Worm (Caenorhabditis elegans) whole organism, L1 larva: ENCODE data around the gene dnc-4.

Source experiments
- C16A3.4 ChIP-seq: fragments of 150-350 bp; optimal IDR thresholded peaks from 2 replicates; lab custom pipeline; 2014; ENCODE audit warnings: missing biosample characterization, missing genetic modification characterization
- C34B4.2 ChIP-seq: sonication (generic microtip); optimal IDR thresholded peaks from 2 replicates; lab custom pipeline; 2017; ENCODE audit warnings: mild to moderate bottlenecking, missing genetic modification characterization, missing compliant biosample characterization
- aha-1 ChIP-seq: fragments of 150-350 bp; optimal IDR thresholded peaks from 2 replicates; lab custom pipeline; 2014; ENCODE audit warnings: missing biosample characterization, missing genetic modification characterization
- blmp-1 ChIP-seq: fragments of 150-350 bp; optimal IDR thresholded peaks from 2 replicates; lab custom pipeline; 2014; ENCODE audit warnings: missing biosample characterization, missing genetic modification characterization
- ceh-88 ChIP-seq: fragments of 200-800 bp; sonication (Bioruptor generic); IDR thresholded peaks from 2 replicates; pipeline ENCODE4 v1.3.6; 2022; ENCODE audit warnings: missing genetic modification characterization, missing compliant biosample characterization
- ceh-90 ChIP-seq: sonication (generic microtip); optimal IDR thresholded peaks from 2 replicates; lab custom pipeline; 2016; ENCODE audit warnings: missing genetic modification characterization, missing compliant biosample characterization
- dpl-1 ChIP-seq, 3 experiments: fragments of 150-350 bp in 2 of 3; sonication (generic microtip) in 1 of 3; optimal IDR thresholded peaks; 2 replicates each; lab custom pipeline; 2014 to 2017; ENCODE audit warnings: missing biosample characterization in 3 of 3, missing genetic modification characterization in 3 of 3, missing genetic modification reagents in 3 of 3
- dsc-1 ChIP-seq: sonication (generic microtip); optimal IDR thresholded peaks from 2 replicates; lab custom pipeline; 2016; ENCODE audit warnings: mild to moderate bottlenecking, missing genetic modification characterization, missing compliant biosample characterization
- egl-13 ChIP-seq: sonication (generic microtip); optimal IDR thresholded peaks from 2 replicates; lab custom pipeline; 2016; ENCODE audit warnings: missing genotype, missing genetic modification reagents, missing genetic modification characterization, missing compliant biosample characterization
- elt-2 ChIP-seq: sonication (generic microtip); optimal IDR thresholded peaks from 2 replicates; lab custom pipeline; 2016; ENCODE audit warnings: missing genetic modification characterization, mild to moderate bottlenecking, inconsistent platforms, missing compliant biosample characterization, missing genetic modification reagents
- elt-3 ChIP-seq, 6 experiments: fragments of 150-350 bp in 1 of 6; sonication (generic microtip); optimal IDR thresholded peaks; 2 replicates each; lab custom pipeline; 2017 to 2018; ENCODE audit warnings: missing biosample characterization in 6 of 6, missing genetic modification characterization in 6 of 6, inconsistent platforms in 1 of 6
- ets-5 ChIP-seq: fragments of 200-800 bp; sonication (Bioruptor generic); IDR thresholded peaks from 2 replicates; pipeline ENCODE4 v1.3.6; 2022; ENCODE audit warnings: missing genetic modification characterization, missing compliant biosample characterization
- fkh-4 ChIP-seq: sonication (generic microtip); optimal IDR thresholded peaks from 2 replicates; lab custom pipeline; 2016; ENCODE audit warnings: missing compliant biosample characterization, missing genetic modification characterization, borderline replicate concordance
- fkh-8 ChIP-seq: sonication (generic microtip); optimal IDR thresholded peaks from 2 replicates; lab custom pipeline; 2016; ENCODE audit warnings: mild to moderate bottlenecking, missing genetic modification characterization, missing compliant biosample characterization
- fos-1 ChIP-seq: fragments of 150-350 bp; optimal IDR thresholded peaks from 2 replicates; lab custom pipeline; 2014; ENCODE audit warnings: missing biosample characterization, missing genetic modification characterization
- grh-1 ChIP-seq: fragments of 200-800 bp; sonication (Bioruptor generic); IDR thresholded peaks from 2 replicates; pipeline ENCODE4 v1.3.6; 2022; ENCODE audit warnings: missing genetic modification reagents, missing genetic modification characterization, missing compliant biosample characterization
- hlh-17 ChIP-seq: fragments of 200-800 bp; sonication (Bioruptor generic); optimal IDR thresholded peaks from 2 replicates; lab custom pipeline; 2018; ENCODE audit warnings: missing genetic modification characterization, mild to moderate bottlenecking, missing compliant biosample characterization, moderate library complexity, borderline replicate concordance
- irx-1 ChIP-seq: sonication (generic microtip); optimal IDR thresholded peaks from 2 replicates; lab custom pipeline; 2016; ENCODE audit warnings: missing genetic modification characterization, missing compliant biosample characterization
- isw-1 ChIP-seq: fragments of 200-800 bp; sonication (Bioruptor generic); IDR thresholded peaks from 2 replicates; pipeline ENCODE4 v1.3.6; 2022; ENCODE audit warnings: missing genetic modification characterization, missing compliant biosample characterization
- jun-1 ChIP-seq: fragments of 150-350 bp; optimal IDR thresholded peaks from 2 replicates; lab custom pipeline; 2014; ENCODE audit warnings: missing biosample characterization, missing genetic modification reagents, missing genetic modification characterization
- lin-14 ChIP-seq: fragments of 200-800 bp; sonication (Bioruptor generic); optimal IDR thresholded peaks from 2 replicates; lab custom pipeline; 2018; ENCODE audit warnings: mild to moderate bottlenecking, missing genetic modification characterization, moderate library complexity, missing compliant biosample characterization
- lin-15B ChIP-seq: fragments of 150-350 bp; sonication (generic microtip); optimal IDR thresholded peaks from 3 replicates; lab custom pipeline; 2014; ENCODE audit warnings: missing biosample characterization, missing genetic modification characterization
- lin-39 ChIP-seq: fragments of 150-350 bp; optimal IDR thresholded peaks from 2 replicates; lab custom pipeline; 2014; ENCODE audit warnings: missing biosample characterization, missing genetic modification reagents, missing genetic modification characterization
- lir-3 ChIP-seq: sonication (generic microtip); optimal IDR thresholded peaks from 2 replicates; lab custom pipeline; 2016; ENCODE audit warnings: mild to moderate bottlenecking, missing genetic modification characterization, moderate library complexity, missing compliant biosample characterization; ENCODE audit not compliant: poor library complexity
- lsy-2 ChIP-seq, 2 experiments: fragments of 150-350 bp; optimal IDR thresholded peaks; 2 replicates each; lab custom pipeline; 2014; ENCODE audit warnings: missing biosample characterization in 2 of 2, missing genetic modification characterization in 2 of 2
- mab-9 ChIP-seq: fragments of 200-800 bp; sonication (Bioruptor generic); IDR thresholded peaks from 2 replicates; pipeline ENCODE4 v1.3.6; 2022; ENCODE audit warnings: missing genetic modification reagents, missing genetic modification characterization, missing compliant biosample characterization
- mef-2 ChIP-seq: fragments of 150-350 bp; optimal IDR thresholded peaks from 2 replicates; lab custom pipeline; 2014; ENCODE audit warnings: missing biosample characterization, missing genetic modification characterization
- mep-1 ChIP-seq: fragments of 150-350 bp; optimal IDR thresholded peaks from 2 replicates; lab custom pipeline; 2014; ENCODE audit warnings: missing biosample characterization, missing genetic modification characterization
- nhr-11 ChIP-seq: fragments of 150-350 bp; optimal IDR thresholded peaks from 2 replicates; lab custom pipeline; 2014; ENCODE audit warnings: missing biosample characterization, missing genetic modification characterization
- nhr-47 ChIP-seq: sonication (generic microtip); optimal IDR thresholded peaks from 2 replicates; lab custom pipeline; 2016; ENCODE audit warnings: mild to moderate bottlenecking, missing genetic modification characterization, moderate library complexity, missing compliant biosample characterization
- nhr-77 ChIP-seq: fragments of 150-350 bp; optimal IDR thresholded peaks from 2 replicates; lab custom pipeline; 2014; ENCODE audit warnings: missing biosample characterization, missing genetic modification characterization
- nhr-85 ChIP-seq: sonication (generic microtip); peaks from one replicate; lab custom pipeline; 2016; ENCODE audit warnings: missing genetic modification characterization, inconsistent platforms, missing compliant biosample characterization
- nhr-90 ChIP-seq: sonication (generic microtip); optimal IDR thresholded peaks from 2 replicates; lab custom pipeline; 2016; ENCODE audit warnings: mild to moderate bottlenecking, missing genetic modification characterization, missing compliant biosample characterization; ENCODE audit not compliant: poor library complexity
- pax-3 ChIP-seq: fragments of 200-800 bp; sonication (Bioruptor generic); optimal IDR thresholded peaks from 2 replicates; lab custom pipeline; 2018; ENCODE audit warnings: mild to moderate bottlenecking, missing genetic modification characterization, moderate library complexity, missing compliant biosample characterization
- rnt-1 ChIP-seq: sonication (generic microtip); optimal IDR thresholded peaks from 2 replicates; lab custom pipeline; 2016; ENCODE audit warnings: mild to moderate bottlenecking, missing genetic modification characterization, moderate library complexity, missing compliant biosample characterization
- snu-23 ChIP-seq: sonication (generic microtip); optimal IDR thresholded peaks from 2 replicates; lab custom pipeline; 2016; ENCODE audit warnings: missing genetic modification characterization, missing compliant biosample characterization
- sox-4 ChIP-seq: sonication (generic microtip); optimal IDR thresholded peaks from 2 replicates; lab custom pipeline; 2016; ENCODE audit warnings: missing genetic modification characterization, missing compliant biosample characterization
- sptf-1 ChIP-seq: fragments of 150-350 bp; optimal IDR thresholded peaks from 2 replicates; lab custom pipeline; 2014; ENCODE audit warnings: missing biosample characterization, missing genetic modification characterization
- swsn-7 ChIP-seq: sonication (generic microtip); optimal IDR thresholded peaks from 2 replicates; lab custom pipeline; 2016; ENCODE audit warnings: missing genetic modification characterization, missing compliant biosample characterization
- tbx-2 ChIP-seq: sonication (generic microtip); optimal IDR thresholded peaks from 2 replicates; lab custom pipeline; 2016; ENCODE audit warnings: missing genetic modification characterization, missing compliant biosample characterization
- unc-86 ChIP-seq: sonication (generic microtip); optimal IDR thresholded peaks from 2 replicates; lab custom pipeline; 2016; ENCODE audit warnings: missing genetic modification characterization, missing compliant biosample characterization
- unc-98 ChIP-seq: fragments of 200-800 bp; sonication (Bioruptor generic); IDR thresholded peaks from 2 replicates; pipeline ENCODE4 v1.3.6; 2022; ENCODE audit warnings: missing genetic modification characterization, missing compliant biosample characterization
- xbp-1 ChIP-seq: sonication (generic microtip); optimal IDR thresholded peaks from 2 replicates; lab custom pipeline; 2016; ENCODE audit warnings: missing genetic modification characterization, missing compliant biosample characterization
- ztf-4 ChIP-seq: fragments of 150-350 bp; optimal IDR thresholded peaks from 2 replicates; lab custom pipeline; 2014; ENCODE audit warnings: missing biosample characterization, missing genetic modification characterization

The dnc-4 gene

DNA sequence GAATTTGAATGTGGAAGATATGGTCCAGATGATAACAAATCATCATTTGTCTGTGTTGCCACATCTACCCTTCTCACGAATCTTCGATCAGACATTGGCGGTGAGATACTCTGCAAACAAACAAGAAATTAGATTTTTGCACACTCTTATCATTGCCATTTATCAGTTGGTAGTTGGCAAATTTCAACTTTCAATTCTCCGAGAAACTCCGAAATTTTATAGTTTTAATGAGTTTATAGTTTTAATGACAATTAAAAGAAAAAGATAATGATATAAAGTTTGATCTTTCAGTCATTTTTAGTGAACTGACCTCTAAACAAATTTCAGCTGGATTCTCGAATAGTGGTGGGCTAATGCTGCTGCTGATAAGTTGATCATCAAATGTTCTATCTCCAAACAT, 4.3 kb upstream of the dnc-4 start:
- no peak for TF ChIP-seq lsy-2 (tag; optimal IDR thresholded peaks at IDR 0.05; lab: Kevin White, UChicago)
- peak; percentile 14 for TF ChIP-seq elt-2 (tag; lab: Kevin White, UChicago)
- TF ChIP-seq nhr-85 = peak; percentile 13
- TF ChIP-seq unc-98 (GFP tag; lab: Robert Waterston, UW) = no peak
- TF ChIP-seq pax-3 (tag; lab: Kevin White, UChicago) = no peak
- TF ChIP-seq grh-1 (GFP tag; lab: Robert Waterston, UW) = no peak
- TF ChIP-seq nhr-90 = no peak
- TF ChIP-seq ets-5 (GFP tag; lab: Robert Waterston, UW) = no peak
- TF ChIP-seq lin-15B (tag; lab: Kevin White, UChicago) = no peak
- no peak for TF ChIP-seq mep-1 (tag; lab: Kevin White, UChicago)
- no peak for TF ChIP-seq mab-9 (GFP tag; lab: Robert Waterston, UW)
- no peak for TF ChIP-seq elt-3 (tag; optimal IDR thresholded peaks at IDR 0.05; lab: Kevin White, UChicago)
- TF ChIP-seq nhr-11 (tag; lab: Kevin White, UChicago) = no peak
- no peak for TF ChIP-seq jun-1 (tag; lab: Kevin White, UChicago)
- no peak for TF ChIP-seq hlh-17

DNA sequence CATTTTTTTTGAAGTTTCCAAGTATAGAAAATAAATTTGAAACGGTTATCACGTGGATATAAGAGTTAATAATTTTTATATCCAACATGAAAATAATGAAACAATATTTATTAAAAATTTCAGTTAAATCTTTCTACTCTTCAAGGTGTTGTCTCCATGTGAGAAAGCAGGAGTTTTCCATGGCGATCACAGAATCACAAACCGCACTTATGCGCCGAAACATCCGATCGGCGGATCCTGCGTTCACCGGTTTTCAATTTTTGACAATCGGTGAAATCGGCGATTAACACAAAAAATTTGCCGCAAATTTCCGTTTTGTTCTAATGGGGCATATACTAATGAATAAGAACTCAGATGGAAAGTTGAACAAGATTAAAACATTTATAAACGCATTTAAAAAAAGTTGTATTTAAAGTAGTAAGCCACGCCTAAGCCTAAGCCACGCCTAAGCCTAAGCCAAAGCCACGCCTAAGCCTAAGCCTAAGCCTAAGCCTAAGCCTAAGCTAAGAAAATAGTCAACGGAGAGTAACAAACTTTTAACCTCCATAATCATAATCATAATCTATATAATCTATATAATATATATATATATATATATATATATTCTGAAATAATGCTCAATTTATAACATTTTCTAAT, 2.5 kb upstream of the dnc-4 start, which contains the start of gene C26B2.2:
Gene C26B2.2, minus strand, starts transcription at position 88 of the 639 bp plus-strand sequence.
- TF ChIP-seq irx-1 (tag; lab: Kevin White, UChicago) (no peak), egl-13 (tag; lab: Kevin White, UChicago) (no peak), rnt-1 (no peak), ceh-88 (GFP tag; lab: Robert Waterston, UW) (peak; percentile 15; the same call in 1 of the 2 replicates), sptf-1 (tag; lab: Kevin White, UChicago) (no peak), ztf-4 (no peak)

DNA sequence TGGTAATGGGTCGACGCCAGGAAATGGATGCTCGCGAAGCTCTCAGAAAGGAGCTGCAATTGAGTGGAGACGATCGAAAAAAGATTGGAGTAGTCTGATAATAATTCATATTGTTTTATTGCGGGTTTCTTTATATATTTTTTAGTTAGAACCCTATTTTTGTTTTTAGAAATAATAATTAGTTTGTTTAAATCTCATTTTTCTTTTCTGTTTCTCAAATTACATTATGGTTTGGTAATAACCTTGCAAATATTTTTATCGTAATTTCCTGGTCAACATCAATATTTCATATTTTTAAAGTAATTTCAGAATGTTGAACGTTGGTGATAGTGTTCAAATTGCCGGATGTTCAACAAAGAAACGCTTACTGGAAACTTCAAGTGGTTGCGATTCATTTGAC, 2.9 kb downstream of the dnc-4 start, which contains the start of gene elpc-4:
Gene elpc-4, plus strand, starts transcription at position 301 of the 400 bp plus-strand sequence.
- TF ChIP-seq grh-1 (GFP tag; lab: Robert Waterston, UW) (no peak), jun-1 (tag; lab: Kevin White, UChicago) (no peak), ets-5 (GFP tag; lab: Robert Waterston, UW) (no peak), nhr-85 (no peak), C34B4.2 (tag; lab: Kevin White, UChicago) (no peak), lin-39 (tag; lab: Kevin White, UChicago) (no peak), aha-1 (tag; lab: Kevin White, UChicago) (no peak), fos-1 (tag; lab: Kevin White, UChicago) (no peak), mef-2 (tag; lab: Kevin White, UChicago) (no peak)

DNA sequence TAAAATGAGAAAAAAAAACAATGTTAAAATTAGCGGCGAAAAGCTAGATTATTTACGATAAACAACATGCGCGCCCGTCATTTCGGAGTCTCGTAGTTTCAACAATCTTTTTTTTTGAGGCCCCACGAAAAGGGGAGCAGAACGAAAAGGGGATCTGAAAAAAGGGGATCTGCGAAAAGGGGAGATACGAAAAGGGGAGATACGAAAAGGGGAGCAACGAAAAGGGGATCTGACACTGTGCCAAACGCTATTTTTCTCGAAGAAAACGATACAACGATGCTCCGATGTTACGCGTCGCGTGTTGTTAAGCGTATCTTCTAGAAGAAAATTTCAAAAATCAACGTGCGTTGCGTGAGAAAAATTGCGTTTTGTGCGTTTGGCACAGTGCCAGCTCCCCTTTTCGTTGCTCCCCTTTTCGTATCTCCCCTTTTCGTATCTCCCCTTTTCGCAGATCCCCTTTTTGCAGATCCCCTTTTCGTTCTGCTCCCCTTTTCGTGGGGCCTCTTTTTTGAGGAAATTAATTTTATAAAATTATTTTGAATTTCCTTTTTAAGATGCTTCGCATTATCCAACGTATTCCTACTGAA, 3.8 kb downstream of the dnc-4 start, which contains the start of gene C26B2.7:
Gene C26B2.7, plus strand, starts transcription at position 549 of the 587 bp plus-strand sequence.
- 0 out of 2 replicates have a peak, but pooled peaks have one; percentile 27 for TF ChIP-seq grh-1 (GFP tag; lab: Robert Waterston, UW)
- peak; percentile 83 for TF ChIP-seq sox-4 (tag; lab: Kevin White, UChicago)
- TF ChIP-seq snu-23 (GFP tag; lab: Kevin White, UChicago) = peak; percentile 82
- peak; percentile 86 for TF ChIP-seq egl-13 (tag; lab: Kevin White, UChicago)
- peak; percentile 53 for TF ChIP-seq ceh-90 (tag; lab: Kevin White, UChicago)
- peak; percentile 22 for TF ChIP-seq irx-1 (tag; lab: Kevin White, UChicago)
- peak; percentile 41 for TF ChIP-seq C16A3.4 (tag; lab: Kevin White, UChicago)
- TF ChIP-seq unc-98 (GFP tag; lab: Robert Waterston, UW) = peak; percentile 76
- peak; percentile 84 for TF ChIP-seq unc-86 (tag; lab: Kevin White, UChicago)
- peak; percentile 88 for TF ChIP-seq lir-3 (tag; lab: Kevin White, UChicago)
- TF ChIP-seq lin-15B (tag; lab: Kevin White, UChicago) = peak; percentile 36
- peak; percentile 22 for TF ChIP-seq mep-1 (tag; lab: Kevin White, UChicago)
- peak; percentile 76 for TF ChIP-seq tbx-2 (tag; lab: Kevin White, UChicago)
- TF ChIP-seq nhr-85 = peak; percentile 67
- peak; percentile 88 for TF ChIP-seq nhr-47 (tag; lab: Kevin White, UChicago)
- peak; percentile 81 for TF ChIP-seq lin-14
- TF ChIP-seq blmp-1 (tag; lab: Kevin White, UChicago) = peak; percentile 31
- TF ChIP-seq nhr-77 = peak; percentile 33
- peak; percentile 83 for TF ChIP-seq dsc-1 (tag; lab: Kevin White, UChicago)
- peak; percentile 84 for TF ChIP-seq xbp-1 (tag; lab: Kevin White, UChicago)
- peak; percentile 81 for TF ChIP-seq swsn-7 (tag; lab: Kevin White, UChicago)
- peak; percentile 69 to 80 for TF ChIP-seq lsy-2 (tag; optimal IDR thresholded peaks at IDR 0.05; lab: Kevin White, UChicago)
- TF ChIP-seq fkh-4 (tag; lab: Kevin White, UChicago) = peak; percentile 48
- TF ChIP-seq isw-1 (GFP tag; lab: Robert Waterston, UW) = peak; percentile 81
- peak; percentile 75 for TF ChIP-seq fkh-8 (tag; lab: Kevin White, UChicago)
- TF ChIP-seq dpl-1 (GFP tag; optimal IDR thresholded peaks at IDR 0.05; lab: Kevin White, UChicago) = peak; percentile 69 to 85 (median 81)
